Worm (Caenorhabditis elegans) whole organism, young adult: ENCODE results near the gene ift-139.

Experiments
- C06A6.2 ChIP-seq: fragments of 200-800 bp; sonication (Bioruptor generic); conservative IDR thresholded peaks from 2 replicates; pipeline ENCODE4 v1.3.6; 2022; ENCODE audit warnings: missing genetic modification characterization, missing compliant biosample characterization
- F52B5.7 ChIP-seq: sonication (generic microtip); optimal IDR thresholded peaks from 2 replicates; lab custom pipeline; 2016; ENCODE audit warnings: mild to moderate bottlenecking, missing genetic modification characterization, missing compliant biosample characterization
- athp-1 ChIP-seq: sonication (generic microtip); optimal IDR thresholded peaks from 2 replicates; lab custom pipeline; 2017; ENCODE audit warnings: mild to moderate bottlenecking, missing genetic modification characterization, missing compliant biosample characterization
- bed-2 ChIP-seq: fragments of 200-800 bp; sonication (Bioruptor generic); IDR thresholded peaks from 2 replicates; pipeline ENCODE4 v1.3.6; 2022; ENCODE audit warnings: missing genetic modification reagents, missing genetic modification characterization, missing compliant biosample characterization
- ccch-3 ChIP-seq: fragments of 200-800 bp; sonication (Bioruptor generic); optimal IDR thresholded peaks from 2 replicates; lab custom pipeline; 2018; ENCODE audit warnings: mild to moderate bottlenecking, missing genetic modification characterization, missing compliant biosample characterization
- ceh-58 ChIP-seq: fragments of 200-800 bp; sonication (Bioruptor generic); IDR thresholded peaks from 2 replicates; pipeline ENCODE4 v1.3.6; 2022; ENCODE audit warnings: missing genetic modification characterization, missing compliant biosample characterization
- egrh-3 ChIP-seq: fragments of 200-800 bp; sonication (Bioruptor generic); IDR thresholded peaks from 2 replicates; pipeline ENCODE4 v1.3.6; 2022; ENCODE audit warnings: missing genetic modification reagents, missing genetic modification characterization, missing compliant biosample characterization
- mel-28 ChIP-seq: sonication (generic microtip); optimal IDR thresholded peaks from 2 replicates; lab custom pipeline; 2016; ENCODE audit warnings: borderline replicate concordance, mild to moderate bottlenecking, missing genetic modification characterization, missing compliant biosample characterization
- nhr-27 ChIP-seq: fragments of 200-800 bp; sonication (Bioruptor generic); optimal IDR thresholded peaks from 2 replicates; lab custom pipeline; 2018; ENCODE audit warnings: mild to moderate bottlenecking, missing genetic modification characterization, moderate library complexity, missing compliant biosample characterization
- sea-2 ChIP-seq: fragments of 200-800 bp; sonication (Bioruptor generic); IDR thresholded peaks from 2 replicates; pipeline ENCODE4 v1.3.6; 2022; ENCODE audit warnings: missing genetic modification characterization, missing compliant biosample characterization
- snpc-1.1 ChIP-seq: sonication (generic microtip); optimal IDR thresholded peaks from 2 replicates; lab custom pipeline; 2017; ENCODE audit warnings: missing genetic modification characterization, mild to moderate bottlenecking, missing compliant biosample characterization, antibody characterized with exemption, moderate library complexity, missing genotype, missing genetic modification reagents; ENCODE audit not compliant: insufficient read depth
- snpc-3.4 ChIP-seq: sonication (generic microtip); optimal IDR thresholded peaks from 2 replicates; lab custom pipeline; 2017; ENCODE audit warnings: missing genetic modification characterization, mild to moderate bottlenecking, missing compliant biosample characterization, antibody characterized with exemption, moderate library complexity, missing genotype, missing genetic modification reagents
- snpc-4 ChIP-seq, 5 experiments: fragments of 150-350 bp in 1 of 5; sonication (generic microtip) in 4 of 5; optimal IDR thresholded peaks; 2 replicates each; lab custom pipeline; 2014 to 2018; ENCODE audit warnings: missing genetic modification characterization in 5 of 5, missing biosample characterization in 3 of 5, antibody characterized with exemption in 2 of 5, mild to moderate bottlenecking in 2 of 5, missing compliant biosample characterization in 2 of 5, missing genotype in 2 of 5, moderate library complexity in 2 of 5, missing genetic modification reagents in 1 of 5
- ztf-6 ChIP-seq: fragments of 200-800 bp; sonication (Bioruptor generic); IDR thresholded peaks from 2 replicates; pipeline ENCODE4 v1.3.6; 2022; ENCODE audit warnings: missing genetic modification reagents, missing genetic modification characterization, missing compliant biosample characterization

ce11 chrIII:6072937-6073336, 33.7 kb upstream of the ift-139 start:
- no peak for TF ChIP-seq snpc-3.4 (tag; lab: Kevin White, UChicago)
- TF ChIP-seq C06A6.2 (GFP tag; lab: Robert Waterston, UW), result no peak
- TF ChIP-seq bed-2 (GFP tag; lab: Robert Waterston, UW), result no peak
- no peak for TF ChIP-seq athp-1 (tag; lab: Kevin White, UChicago)
- no peak for TF ChIP-seq mel-28 (tag; lab: Kevin White, UChicago)
- no peak for TF ChIP-seq nhr-27 (tag; lab: Kevin White, UChicago)
- TF ChIP-seq egrh-3 (GFP tag; lab: Robert Waterston, UW), result no peak
- no peak for TF ChIP-seq F52B5.7
- TF ChIP-seq ztf-6 (GFP tag; lab: Robert Waterston, UW), result no peak
- TF ChIP-seq snpc-1.1 (tag; lab: Kevin White, UChicago), result no peak
- TF ChIP-seq ccch-3 (GFP tag; lab: Kevin White, UChicago), result no peak
- TF ChIP-seq sea-2, result no peak
- no peak for TF ChIP-seq ceh-58 (GFP tag; lab: Robert Waterston, UW)
- TF ChIP-seq snpc-4 (GFP tag; optimal IDR thresholded peaks at IDR 0.05; lab: Kevin White, UChicago), result no peak
- TF ChIP-seq snpc-4 (tag; optimal IDR thresholded peaks at IDR 0.05; lab: Kevin White, UChicago), result no peak
